Worm (Caenorhabditis elegans): ENCODE measurements around the gene dhs-21.

The dhs-21 gene

DNA sequence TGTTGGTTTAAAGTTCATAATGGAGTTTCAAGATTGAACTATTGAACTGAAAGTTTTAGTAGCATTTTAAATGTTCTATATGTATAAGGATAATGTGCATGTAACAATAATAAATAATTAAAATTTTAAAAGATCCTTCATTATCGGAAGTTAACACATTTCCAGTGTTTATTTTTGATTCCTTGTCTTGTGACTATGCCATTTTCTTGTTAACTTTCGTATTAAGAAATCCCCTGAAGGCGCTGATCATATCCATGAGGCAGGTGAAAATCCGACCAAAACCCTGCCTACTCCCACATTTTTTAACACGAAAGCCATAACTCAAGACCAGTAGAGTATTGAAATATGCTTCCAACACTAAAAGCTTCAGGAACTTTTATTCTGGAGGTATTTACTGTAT, 13.7 kb downstream of the dhs-21 start, which contains the start of gene R11D1.7:
Gene R11D1.7 (plus strand): TSS at position 301 of the 400 bp plus-strand sequence.
- TF ChIP-seq ahr-1 (tag; optimal IDR thresholded peaks at IDR 0.05) (no peak), T23F11.4 (GFP tag; optimal IDR thresholded peaks at IDR 0.05) (no peak), sox-2 (GFP tag; IDR thresholded peaks at IDR 0.05) (no peak), pag-3 (tag; optimal IDR thresholded peaks at IDR 0.05; ENCODE audit: borderline replicate concordance) (no peak), zip-5 (tag; optimal IDR thresholded peaks at IDR 0.05) (no peak), sox-4 (tag; optimal IDR thresholded peaks at IDR 0.05) (no peak)

DNA sequence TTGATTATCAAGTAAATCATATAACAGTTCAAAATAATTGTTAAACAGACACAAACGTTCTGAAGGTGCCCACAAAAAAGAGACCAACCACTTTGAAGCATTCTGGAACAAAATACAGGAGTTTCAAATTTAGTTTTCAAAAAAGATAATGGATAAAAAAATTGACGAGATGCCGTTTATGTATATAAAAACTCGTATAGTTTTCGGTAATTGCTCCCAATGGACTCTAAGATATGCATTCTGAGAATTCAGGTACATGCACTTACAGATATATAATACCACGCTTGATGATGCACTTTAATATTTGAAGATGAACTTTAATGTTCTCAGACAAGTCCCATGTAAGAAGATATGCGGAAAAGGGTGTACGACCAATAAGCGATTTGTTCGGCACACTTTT, 14.8 kb downstream of the dhs-21 start, which contains the start of gene str-181:
Gene str-181 (minus strand): TSS at position 101 of the 400 bp plus-strand sequence.
- no peak for TF ChIP-seq tbx-2 (tag; optimal IDR thresholded peaks at IDR 0.05)
- no peak for TF ChIP-seq ceh-31 (tag; optimal IDR thresholded peaks at IDR 0.05)
- no peak for TF ChIP-seq unc-42 (tag; optimal IDR thresholded peaks at IDR 0.05)
- no peak for TF ChIP-seq pha-2 (tag; optimal IDR thresholded peaks at IDR 0.05)
- TF ChIP-seq K09A11.1 (tag; optimal IDR thresholded peaks at IDR 0.05; ENCODE audit: insufficient read depth) = no peak
- TF ChIP-seq ceh-45 (GFP tag; IDR thresholded peaks at IDR 0.05) = no peak
- TF ChIP-seq pat-9 (tag; optimal IDR thresholded peaks at IDR 0.05) = no peak
- TF ChIP-seq hlh-6 (tag; optimal IDR thresholded peaks at IDR 0.05) = no peak
- no peak for TF ChIP-seq C38D4.7 (GFP tag; optimal IDR thresholded peaks at IDR 0.05)
- TF ChIP-seq nhr-232 (tag; optimal IDR thresholded peaks at IDR 0.05) = no peak
- TF ChIP-seq lim-6 (tag; optimal IDR thresholded peaks at IDR 0.05) = no peak
- TF ChIP-seq ceh-2 (tag; optimal IDR thresholded peaks at IDR 0.05) = no peak
- no peak for TF ChIP-seq unc-86 (tag; optimal IDR thresholded peaks at IDR 0.05)
- TF ChIP-seq elt-4 (tag; optimal IDR thresholded peaks at IDR 0.05) = no peak
- TF ChIP-seq ttx-3 (tag; optimal IDR thresholded peaks at IDR 0.05) = no peak
- TF ChIP-seq nhr-11 (tag; optimal IDR thresholded peaks at IDR 0.05) = no peak
- TF ChIP-seq F13H6.1 (tag; optimal IDR thresholded peaks at IDR 0.05) = no peak

DNA sequence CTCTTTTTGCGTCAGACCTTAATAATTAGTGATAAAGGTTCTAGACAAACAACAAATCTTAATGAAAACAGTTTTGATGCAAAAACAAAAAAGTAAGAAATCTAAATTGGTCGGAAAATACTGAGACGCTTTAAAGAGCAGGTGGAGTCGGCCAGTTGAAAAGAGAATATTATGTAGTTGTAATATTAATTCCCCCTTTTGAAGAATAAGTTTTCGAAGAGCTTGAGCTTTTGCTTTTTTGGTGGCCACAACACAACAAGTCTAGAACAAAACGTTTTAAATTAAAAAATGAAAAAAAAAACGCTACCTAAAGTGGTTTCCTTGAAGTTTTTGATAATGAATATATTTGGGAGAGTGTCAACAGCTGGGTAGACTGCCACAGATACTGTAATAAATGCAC, 17.0 kb downstream of the dhs-21 start, which contains the start of gene str-178:
Gene str-178 (minus strand): TSS at position 101 of the 400 bp plus-strand sequence.
- TF ChIP-seq F13H6.1 (tag; optimal IDR thresholded peaks at IDR 0.05) (no peak), lim-6 (tag; optimal IDR thresholded peaks at IDR 0.05) (no peak), unc-86 (tag; optimal IDR thresholded peaks at IDR 0.05) (no peak), fax-1 (tag; optimal IDR thresholded peaks at IDR 0.05) (no peak), ceh-34 (tag; optimal IDR thresholded peaks at IDR 0.05) (no peak), nfya-1 (tag; optimal IDR thresholded peaks at IDR 0.05) (no peak)

- TF ChIP-seq ceh-48 (tag; optimal IDR thresholded peaks at IDR 0.05) (no peak), zip-5 (tag; optimal IDR thresholded peaks at IDR 0.05) (no peak), ceh-45 (GFP tag; IDR thresholded peaks at IDR 0.05) (no peak), hlh-15 (tag; optimal IDR thresholded peaks at IDR 0.05) (no peak), ceh-30 (tag; optimal IDR thresholded peaks at IDR 0.05) (no peak), ceh-9 (tag; optimal IDR thresholded peaks at IDR 0.05) (no peak), npax-4 (tag; optimal IDR thresholded peaks at IDR 0.05) (no peak), pros-1 (tag; optimal IDR thresholded peaks at IDR 0.05) (no peak), tbx-2 (tag; optimal IDR thresholded peaks at IDR 0.05) (no peak), Y22D7AL.16 (tag; optimal IDR thresholded peaks at IDR 0.05) (no peak), hlh-8 (tag; optimal IDR thresholded peaks at IDR 0.05) (no peak)
Observed at ce11 chrV:12714120-12714519, 19.3 kb downstream of the dhs-21 start, which contains the start of gene R11D1.4. TSS of gene R11D1.4 (minus strand) at chrV:12714220.

- TF ChIP-seq elt-4 (tag; optimal IDR thresholded peaks at IDR 0.05) = no peak
- TF ChIP-seq gmeb-2 (tag; optimal IDR thresholded peaks at IDR 0.05) = no peak
- TF ChIP-seq C38D4.7 (GFP tag; optimal IDR thresholded peaks at IDR 0.05) = no peak
- TF ChIP-seq madf-2 (tag; optimal IDR thresholded peaks at IDR 0.05) = no peak
- TF ChIP-seq K02D7.2 (tag; optimal IDR thresholded peaks at IDR 0.05) = no peak
- TF ChIP-seq ceh-18 (tag; optimal IDR thresholded peaks at IDR 0.05) = no peak
- TF ChIP-seq syd-9 (tag; optimal IDR thresholded peaks at IDR 0.05) = no peak
- no peak for TF ChIP-seq pha-4 (tag; optimal IDR thresholded peaks at IDR 0.05)
- TF ChIP-seq ama-1 (optimal IDR thresholded peaks at IDR 0.05) = no peak
- no peak for TF ChIP-seq ceh-14 (tag; optimal IDR thresholded peaks at IDR 0.05)
Observed at ce11 chrV:12711999-12712398, 21.4 kb downstream of the dhs-21 start, which contains the start of gene R11D1.3. TSS of gene R11D1.3 (minus strand) at chrV:12712099.

Data from whole organism, late embryonic.